Worm (Caenorhabditis elegans): ENCODE data around the gene fat-5.

The fat-5 gene

ce11 chrV:17743802-17744201 is 19.0 kb downstream of the fat-5 start:
- TF ChIP-seq ceh-43 (GFP tag; optimal IDR thresholded peaks at IDR 0.05) (no peak), sptf-1 (tag; optimal IDR thresholded peaks at IDR 0.05) (no peak), lin-13 (tag; optimal IDR thresholded peaks at IDR 0.05) (no peak), ces-1 (GFP tag; optimal IDR thresholded peaks at IDR 0.05) (no peak), zip-8 (tag; optimal IDR thresholded peaks at IDR 0.05) (no peak), ceh-83 (GFP tag; optimal IDR thresholded peaks at IDR 0.05) (peak; percentile 53), flh-1 (GFP tag; optimal IDR thresholded peaks at IDR 0.05) (no peak), pha-4 (tag; optimal IDR thresholded peaks at IDR 0.05) (no peak)

ce11 chrV:17746959-17747358 is 22.2 kb downstream of the fat-5 start, which contains the start of gene twk-36:
Gene twk-36 (minus strand): TSS chrV:17747059.
- TF ChIP-seq ztf-11 (tag; optimal IDR thresholded peaks at IDR 0.05) (no peak), elt-3 (tag; optimal IDR thresholded peaks at IDR 0.05) (no peak), sem-2 (GFP tag; optimal IDR thresholded peaks at IDR 0.05) (no peak), drap-1 (GFP tag; optimal IDR thresholded peaks at IDR 0.05) (no peak), M03D4.4 (tag; optimal IDR thresholded peaks at IDR 0.05) (no peak), elt-1 (tag; optimal IDR thresholded peaks at IDR 0.05; ENCODE audit: borderline replicate concordance, insufficient read depth) (no peak), nhr-2 (tag; optimal IDR thresholded peaks at IDR 0.05) (no peak), ceh-43 (GFP tag; optimal IDR thresholded peaks at IDR 0.05) (no peak)

- TF ChIP-seq drap-1 (GFP tag; optimal IDR thresholded peaks at IDR 0.05) (peak; percentile 44), ham-2 (GFP tag; optimal IDR thresholded peaks at IDR 0.05) (no peak), ces-1 (GFP tag; optimal IDR thresholded peaks at IDR 0.05) (peak; percentile 82), hlh-1 (tag; optimal IDR thresholded peaks at IDR 0.05) (no peak)
Observed at ce11 chrV:17749181-17749580, 24.4 kb downstream of the fat-5 start, which contains the start of gene R12G8.1. Gene R12G8.1 (minus strand): TSS chrV:17749243.

ce11 chrV:17752340-17752739 is 27.5 kb downstream of the fat-5 start:
- TF ChIP-seq M03D4.4 (tag; optimal IDR thresholded peaks at IDR 0.05) (no peak), zip-8 (tag; optimal IDR thresholded peaks at IDR 0.05) (no peak), unc-120 (tag; optimal IDR thresholded peaks at IDR 0.05; ENCODE audit: poor library complexity, severe bottlenecking) (no peak), elt-3 (tag; optimal IDR thresholded peaks at IDR 0.05) (no peak), lin-32 (GFP tag; optimal IDR thresholded peaks at IDR 0.05) (no peak), mep-1 (tag; optimal IDR thresholded peaks at IDR 0.05) (no peak), nhr-28 (tag; optimal IDR thresholded peaks at IDR 0.05) (no peak), ztf-11 (tag; optimal IDR thresholded peaks at IDR 0.05) (no peak), snpc-4 (tag; optimal IDR thresholded peaks at IDR 0.05) (no peak), nhr-12 (tag; optimal IDR thresholded peaks at IDR 0.05) (no peak), cnd-1 (tag; optimal IDR thresholded peaks at IDR 0.05) (no peak), pha-4 (tag; optimal IDR thresholded peaks at IDR 0.05) (no peak), bed-3 (GFP tag; optimal IDR thresholded peaks at IDR 0.05) (no peak), ham-2 (GFP tag; optimal IDR thresholded peaks at IDR 0.05) (no peak)

- no peak for TF ChIP-seq nhr-237 (tag; optimal IDR thresholded peaks at IDR 0.05)
- TF ChIP-seq pha-4 (tag; optimal IDR thresholded peaks at IDR 0.05): no peak
- TF ChIP-seq bed-3 (GFP tag; optimal IDR thresholded peaks at IDR 0.05): no peak
- TF ChIP-seq drap-1 (GFP tag; optimal IDR thresholded peaks at IDR 0.05): no peak
- no peak for TF ChIP-seq zip-8 (tag; optimal IDR thresholded peaks at IDR 0.05)
- no peak for TF ChIP-seq unc-120 (tag; optimal IDR thresholded peaks at IDR 0.05; ENCODE audit: poor library complexity, severe bottlenecking)
- no peak for TF ChIP-seq ces-1 (GFP tag; optimal IDR thresholded peaks at IDR 0.05)
- no peak for TF ChIP-seq hlh-1 (tag; optimal IDR thresholded peaks at IDR 0.05)
- TF ChIP-seq nhr-2 (tag; optimal IDR thresholded peaks at IDR 0.05): no peak
- no peak for TF ChIP-seq sem-2 (GFP tag; optimal IDR thresholded peaks at IDR 0.05)
- TF ChIP-seq mls-2 (tag; optimal IDR thresholded peaks at IDR 0.05): no peak
- TF ChIP-seq ceh-43 (GFP tag; optimal IDR thresholded peaks at IDR 0.05): no peak
- no peak for TF ChIP-seq unc-39 (tag; optimal IDR thresholded peaks at IDR 0.05)
- TF ChIP-seq nhr-12 (tag; optimal IDR thresholded peaks at IDR 0.05): no peak
- TF ChIP-seq unc-62 (GFP tag; optimal IDR thresholded peaks at IDR 0.05): no peak
- no peak for TF ChIP-seq tbx-8 (GFP tag; optimal IDR thresholded peaks at IDR 0.05)
- no peak for TF ChIP-seq ztf-11 (tag; optimal IDR thresholded peaks at IDR 0.05)
- no peak for TF ChIP-seq ham-2 (GFP tag; optimal IDR thresholded peaks at IDR 0.05)
- no peak for TF ChIP-seq M03D4.4 (tag; optimal IDR thresholded peaks at IDR 0.05)
- TF ChIP-seq mep-1 (tag; optimal IDR thresholded peaks at IDR 0.05): no peak
Observed at ce11 chrV:17754999-17755398, 30.2 kb downstream of the fat-5 start.

All from whole organism, mixed stage, embryonic.